Fruit fly (Drosophila melanogaster) whole organism, prepupa: ENCODE data around the gene MED10.

Source experiments
- Blimp-1 ChIP-seq: fragments of 200-800 bp; sonication (Bioruptor generic); optimal IDR thresholded peaks from 3 replicates; lab custom pipeline; 2017; ENCODE audit warnings: missing biosample characterization, missing genetic modification characterization, mild to moderate bottlenecking, moderate library complexity, missing genetic modification reagents
- CG16779 ChIP-seq: fragments of 200-800 bp; sonication (Bioruptor generic); optimal IDR thresholded peaks from 3 replicates; lab custom pipeline; 2017; ENCODE audit warnings: missing biosample characterization, mild to moderate bottlenecking, missing genetic modification characterization
- CG34406 ChIP-seq: fragments of 200-800 bp; sonication (Bioruptor generic); optimal IDR thresholded peaks from 3 replicates; lab custom pipeline; 2016; ENCODE audit warnings: missing biosample characterization, missing genetic modification characterization
- CG6854 ChIP-seq: fragments of 200-800 bp; sonication (Bioruptor generic); optimal IDR thresholded peaks from 2 replicates; lab custom pipeline; 2017; ENCODE audit warnings: missing biosample characterization, mild to moderate bottlenecking, missing genetic modification characterization
- Sox14 ChIP-seq: fragments of 200-800 bp; sonication (Bioruptor generic); optimal IDR thresholded peaks from 3 replicates; lab custom pipeline; 2016; ENCODE audit warnings: missing biosample characterization, missing genetic modification characterization
- dac ChIP-seq: fragments of 200-800 bp; sonication (Bioruptor generic); optimal IDR thresholded peaks from 2 replicates; lab custom pipeline; 2017; ENCODE audit warnings: missing biosample characterization, mild to moderate bottlenecking, missing genetic modification characterization
- eg ChIP-seq: fragments of 200-800 bp; sonication (Bioruptor generic); IDR thresholded peaks from 3 replicates; pipeline ENCODE4 v1.3.6; 2022; ENCODE audit warnings: missing biosample characterization, missing genetic modification characterization
- fd59A ChIP-seq: fragments of 200-800 bp; sonication (Bioruptor generic); optimal IDR thresholded peaks from 2 replicates; lab custom pipeline; 2017; ENCODE audit warnings: missing biosample characterization, mild to moderate bottlenecking, missing genetic modification characterization, missing genetic modification reagents
- lz ChIP-seq: fragments of 200-800 bp; sonication (Bioruptor generic); optimal IDR thresholded peaks from 3 replicates; lab custom pipeline; 2016; ENCODE audit warnings: missing biosample characterization, missing genetic modification characterization
- pdm3 ChIP-seq: fragments of 200-800 bp; sonication (Bioruptor generic); optimal IDR thresholded peaks from 3 replicates; lab custom pipeline; 2016; ENCODE audit warnings: missing biosample characterization, missing genetic modification characterization

DNA sequence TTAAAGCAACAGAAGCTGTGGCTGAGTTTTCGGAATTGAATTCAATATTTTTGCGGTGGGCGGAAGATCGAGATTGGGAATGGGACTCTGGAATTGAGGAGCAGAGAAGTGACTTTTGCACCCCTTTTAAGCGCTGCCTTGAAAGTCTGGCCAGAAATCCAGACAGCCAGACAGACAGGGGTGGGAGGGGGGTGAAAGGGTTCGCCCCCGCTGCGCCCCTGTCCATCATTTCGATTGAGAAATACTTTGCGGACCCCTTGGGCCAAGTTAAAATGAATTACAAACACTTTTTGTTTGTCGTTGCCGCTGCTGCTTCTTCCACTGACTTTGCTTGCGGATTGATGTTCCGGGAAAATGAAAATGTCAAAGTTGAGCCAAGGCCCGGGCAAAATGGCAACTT, 48.4 kb upstream of the MED10 start:
- no peak for TF ChIP-seq eg (GFP tag; lab: Robert Waterston, UW)
- TF ChIP-seq fd59A = no peak
- TF ChIP-seq Blimp-1 (GFP tag; lab: Kevin White, UChicago) = no peak
- TF ChIP-seq pdm3 (GFP tag; lab: Kevin White, UChicago) = no peak
- TF ChIP-seq CG16779 (tag; lab: Kevin White, UChicago) = no peak
- no peak for TF ChIP-seq Sox14 (GFP tag; lab: Kevin White, UChicago)
- no peak for TF ChIP-seq dac
- no peak for TF ChIP-seq CG34406 (GFP tag; lab: Kevin White, UChicago)
- no peak for TF ChIP-seq CG6854 (GFP tag; lab: Kevin White, UChicago)
- TF ChIP-seq lz (GFP tag; lab: Kevin White, UChicago) = no peak
